Fruit fly (Drosophila melanogaster) Kc167 (cell line): Measurements from ENCODE around the gene CG17717.

ENCODE experiments used
- Myc ChIP-seq: fragments of >200 bp; optimal IDR thresholded peaks from 2 replicates; lab custom pipeline; 2017; ENCODE audit warnings: missing external identifiers
- Sin3A ChIP-seq: fragments of >200 bp; optimal IDR thresholded peaks from 2 replicates; lab custom pipeline; 2018; ENCODE audit warnings: missing external identifiers
- h ChIP-seq: fragments of >200 bp; optimal IDR thresholded peaks from 3 replicates; lab custom pipeline; 2018; ENCODE audit warnings: missing external identifiers
- insv ChIP-seq: fragments of >200 bp; optimal IDR thresholded peaks from 3 replicates; lab custom pipeline; 2018; ENCODE audit warnings: missing external identifiers
- psq ChIP-seq: fragments of >200 bp; optimal IDR thresholded peaks from 2 replicates; lab custom pipeline; 2017; ENCODE audit warnings: missing external identifiers
- ttk ChIP-seq: sonication (Bioruptor generic); optimal IDR thresholded peaks from 2 replicates; lab custom pipeline; 2017; ENCODE audit warnings: missing external identifiers

CG17717 gene

dm6 chrX:6588990-6589389 lies at the start of gene CG17717:
Gene CG17717 (plus strand): TSS chrX:6589290.
- TF ChIP-seq ttk = no peak
- TF ChIP-seq psq (lab: Kevin White, UChicago) = no peak
- no peak for TF ChIP-seq Sin3A (lab: Kevin White, UChicago)
- no peak for TF ChIP-seq insv
- TF ChIP-seq Myc = no peak
- TF ChIP-seq h (lab: Kevin White, UChicago) = no peak

- no peak for TF ChIP-seq Myc
- TF ChIP-seq insv = no peak
- TF ChIP-seq psq (lab: Kevin White, UChicago) = no peak
- TF ChIP-seq ttk = no peak
- TF ChIP-seq h (lab: Kevin White, UChicago) = no peak
- TF ChIP-seq Sin3A (lab: Kevin White, UChicago) = no peak
Observed at dm6 chrX:6540215-6540821, 48.8 kb upstream of the CG17717 start, which contains the start of gene CG34417. Gene CG34417 (plus strand): TSS chrX:6540771.

dm6 chrX:6541277-6541676 lies 47.8 kb upstream of the CG17717 start:
- TF ChIP-seq psq (lab: Kevin White, UChicago) (no peak), Sin3A (lab: Kevin White, UChicago) (no peak), Myc (no peak), ttk (no peak), insv (no peak), h (lab: Kevin White, UChicago) (no peak)

- TF ChIP-seq Myc (no peak), Sin3A (lab: Kevin White, UChicago) (no peak), h (lab: Kevin White, UChicago) (no peak), psq (lab: Kevin White, UChicago) (no peak), insv (no peak), ttk (no peak)
Observed at dm6 chrX:6542331-6542730, 46.8 kb upstream of the CG17717 start.

- TF ChIP-seq h (lab: Kevin White, UChicago) (no peak), Myc (no peak), Sin3A (lab: Kevin White, UChicago) (no peak), psq (lab: Kevin White, UChicago) (no peak), ttk (no peak), insv (no peak)
Observed at dm6 chrX:6543569-6544173, 45.4 kb upstream of the CG17717 start.

dm6 chrX:6545862-6546270 lies 43.2 kb upstream of the CG17717 start:
- TF ChIP-seq ttk = no peak
- no peak for TF ChIP-seq insv
- no peak for TF ChIP-seq Sin3A (lab: Kevin White, UChicago)
- TF ChIP-seq Myc = no peak
- TF ChIP-seq h (lab: Kevin White, UChicago) = no peak
- TF ChIP-seq psq (lab: Kevin White, UChicago) = no peak

dm6 chrX:6546970-6547369 lies 42.1 kb upstream of the CG17717 start:
- no peak for TF ChIP-seq h (lab: Kevin White, UChicago)
- TF ChIP-seq Myc = no peak
- TF ChIP-seq insv = no peak
- no peak for TF ChIP-seq ttk
- no peak for TF ChIP-seq Sin3A (lab: Kevin White, UChicago)
- TF ChIP-seq psq (lab: Kevin White, UChicago) = no peak

dm6 chrX:6549428-6550117 lies 39.5 kb upstream of the CG17717 start:
- TF ChIP-seq Myc (no peak), ttk (no peak), h (lab: Kevin White, UChicago) (no peak), insv (no peak), psq (lab: Kevin White, UChicago) (no peak), Sin3A (lab: Kevin White, UChicago) (no peak)

dm6 chrX:6550118-6550502 lies 39.0 kb upstream of the CG17717 start:
- TF ChIP-seq h (lab: Kevin White, UChicago) (no peak), ttk (no peak), psq (lab: Kevin White, UChicago) (no peak), insv (no peak), Sin3A (lab: Kevin White, UChicago) (no peak), Myc (no peak)

dm6 chrX:6551464-6551863 lies 37.6 kb upstream of the CG17717 start:
- no peak for TF ChIP-seq Sin3A (lab: Kevin White, UChicago)
- no peak for TF ChIP-seq Myc
- no peak for TF ChIP-seq psq (lab: Kevin White, UChicago)
- TF ChIP-seq h (lab: Kevin White, UChicago) = no peak
- no peak for TF ChIP-seq insv

dm6 chrX:6571234-6571915 lies 17.7 kb upstream of the CG17717 start:
- TF ChIP-seq h (lab: Kevin White, UChicago) (no peak), insv (no peak), Sin3A (lab: Kevin White, UChicago) (no peak), Myc (no peak), psq (lab: Kevin White, UChicago) (no peak), ttk (no peak)

dm6 chrX:6573799-6574198 lies 15.3 kb upstream of the CG17717 start:
- TF ChIP-seq ttk (no peak), Myc (no peak), h (lab: Kevin White, UChicago) (no peak), Sin3A (lab: Kevin White, UChicago) (no peak), insv (no peak), psq (lab: Kevin White, UChicago) (no peak)
